Worm (Caenorhabditis elegans): Measurements from ENCODE around the gene acly-2.

- TF ChIP-seq lir-3 (tag; optimal IDR thresholded peaks at IDR 0.05; ENCODE audit: poor library complexity) (no peak), nhr-19 (GFP tag; conservative IDR thresholded peaks at IDR 0.05) (no peak), nhr-84 (tag; optimal IDR thresholded peaks at IDR 0.05) (no peak), nhr-20 (tag; optimal IDR thresholded peaks at IDR 0.05) (no peak), lin-13 (GFP tag; optimal IDR thresholded peaks at IDR 0.05) (no peak), nhr-28 (tag; optimal IDR thresholded peaks at IDR 0.05) (no peak), unc-30 (tag; optimal IDR thresholded peaks at IDR 0.05) (no peak)
Measured at ce11 chrV:13138681-13139080, 22.4 kb downstream of the acly-2 start, which contains the start of gene dhc-3.
